Fruit fly (Drosophila melanogaster): ENCODE measurements around the gene ppk10.

The ppk10 gene

DNA sequence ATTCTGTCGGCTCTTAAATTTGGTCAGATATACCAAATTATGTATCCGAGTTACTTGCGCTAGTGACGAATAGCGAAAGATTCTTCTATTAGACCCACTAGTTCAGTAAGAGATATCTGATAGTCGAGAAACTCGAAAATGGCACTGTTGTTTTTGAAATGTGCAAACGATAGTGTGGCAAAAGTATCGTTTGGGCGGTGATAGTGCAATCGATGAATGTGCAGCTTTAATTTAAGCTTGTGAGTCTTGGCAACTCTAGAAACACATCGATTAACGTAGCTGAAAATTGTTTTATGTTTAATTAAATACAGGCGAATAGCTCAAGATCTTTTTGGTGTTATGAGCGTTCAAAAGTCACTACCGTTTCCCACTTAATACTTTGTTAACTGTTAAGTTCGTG is 14.9 kb downstream of the ppk10 start, which contains the start of gene STUB1 (continued):
- TF ChIP-seq CG15479 (GFP tag; optimal IDR thresholded peaks at IDR 0.05) (no peak), fd96Cb (tag; optimal IDR thresholded peaks at IDR 0.05) (no peak), abd-A (tag; optimal IDR thresholded peaks at IDR 0.05) (no peak), CG2120 (GFP tag; optimal IDR thresholded peaks at IDR 0.05) (peak; percentile 54), Optix (GFP tag; IDR thresholded peaks at IDR 0.05) (no peak), ab (GFP tag; optimal IDR thresholded peaks at IDR 0.05) (no peak), CG7963 (GFP tag; IDR thresholded peaks at IDR 0.05; ENCODE audit: partially characterized antibody) (peak; percentile 99), CG12236 (GFP tag; optimal IDR thresholded peaks at IDR 0.05) (no peak), seq (GFP tag; IDR thresholded peaks at IDR 0.05) (no peak), stc (GFP tag; IDR thresholded peaks at IDR 0.05) (no peak), Ada2b (GFP tag; IDR thresholded peaks at IDR 0.05) (no peak), cas (GFP tag; IDR thresholded peaks at IDR 0.05) (no peak), tx (GFP tag; optimal IDR thresholded peaks at IDR 0.05) (no peak), Side (GFP tag; optimal IDR thresholded peaks at IDR 0.05) (peak; percentile 4), corto (GFP tag; optimal IDR thresholded peaks at IDR 0.05) (no peak), nerfin-1 (tag; optimal IDR thresholded peaks at IDR 0.05) (no peak), Gsc (GFP tag; IDR thresholded peaks at IDR 0.05) (no peak), shn (GFP tag; optimal IDR thresholded peaks at IDR 0.05) (no peak), onecut (GFP tag; IDR thresholded peaks at IDR 0.05) (peak; percentile 51), so (GFP tag; IDR thresholded peaks at IDR 0.05) (no peak), sima (GFP tag; optimal IDR thresholded peaks at IDR 0.05) (no peak), usp (GFP tag; optimal IDR thresholded peaks at IDR 0.05) (no peak), CG12155 (GFP tag; optimal IDR thresholded peaks at IDR 0.05) (no peak), Tbp (GFP tag; optimal IDR thresholded peaks at IDR 0.05) (no peak), PHDP (tag; optimal IDR thresholded peaks at IDR 0.05) (no peak), HmgD (GFP tag; optimal IDR thresholded peaks at IDR 0.05) (peak; percentile 29), CG5953 (GFP tag; IDR thresholded peaks at IDR 0.05) (no peak), CG12769 (tag; optimal IDR thresholded peaks at IDR 0.05) (no peak), lmd (GFP tag; IDR thresholded peaks at IDR 0.05) (no peak), CG11696 (GFP tag; IDR thresholded peaks at IDR 0.05) (no peak), CG3065 (GFP tag; optimal IDR thresholded peaks at IDR 0.05) (no peak), pita (GFP tag; optimal IDR thresholded peaks at IDR 0.05) (no peak), crol (GFP tag; IDR thresholded peaks at IDR 0.05) (no peak), D19A (tag; optimal IDR thresholded peaks at IDR 0.05) (no peak), Sox100B (GFP tag; optimal IDR thresholded peaks at IDR 0.05) (no peak), CG2875 (GFP tag; optimal IDR thresholded peaks at IDR 0.05) (no peak), D19B (GFP tag; optimal IDR thresholded peaks at IDR 0.05) (no peak), CG10209 (GFP tag; optimal IDR thresholded peaks at IDR 0.05) (no peak), Med (GFP tag) (peak; percentile 80), CG30431 (GFP tag; optimal IDR thresholded peaks at IDR 0.05) (no peak), Fer2 (tag; optimal IDR thresholded peaks at IDR 0.05) (no peak), tll (GFP tag; optimal IDR thresholded peaks at IDR 0.05) (no peak), Mes4 (GFP tag; optimal IDR thresholded peaks at IDR 0.05) (no peak), sug (tag; optimal IDR thresholded peaks at IDR 0.05) (peak; percentile 35), CG18262 (tag; optimal IDR thresholded peaks at IDR 0.05) (no peak), Ravus (GFP tag; IDR thresholded peaks at IDR 0.05) (no peak), tup (GFP tag; optimal IDR thresholded peaks at IDR 0.05) (no peak), CG4617 (GFP tag; optimal IDR thresholded peaks at IDR 0.05; ENCODE audit: borderline replicate concordance) (peak; percentile 74), CG7372 (GFP tag; IDR thresholded peaks at IDR 0.05) (no peak), gt (GFP tag; IDR thresholded peaks at IDR 0.05) (no peak), CG11398 (GFP tag; optimal IDR thresholded peaks at IDR 0.05) (no peak), ken (GFP tag; IDR thresholded peaks at IDR 0.05) (no peak), lbe (GFP tag; optimal IDR thresholded peaks at IDR 0.05) (no peak)

Measured in whole organism, embryonic.